Worm (Caenorhabditis elegans): ENCODE results near the gene F09F9.3.

ce11 chrX:4101213-4101612 is 19.6 kb downstream of the F09F9.3 start:
- no peak for TF ChIP-seq unc-62 (GFP tag; optimal IDR thresholded peaks at IDR 0.05)
- TF ChIP-seq R02D3.7 (tag; optimal IDR thresholded peaks at IDR 0.05): no peak
- TF ChIP-seq ztf-11 (tag; optimal IDR thresholded peaks at IDR 0.05): no peak
- TF ChIP-seq unc-55 (GFP tag; optimal IDR thresholded peaks at IDR 0.05): no peak
- TF ChIP-seq alr-1 (tag; optimal IDR thresholded peaks at IDR 0.05): no peak
- no peak for TF ChIP-seq egl-27 (tag; optimal IDR thresholded peaks at IDR 0.05)
- TF ChIP-seq elt-3 (tag; optimal IDR thresholded peaks at IDR 0.05): no peak
- TF ChIP-seq ama-1 (optimal IDR thresholded peaks at IDR 0.05): peak; percentile 52
- no peak for TF ChIP-seq nhr-77 (tag; optimal IDR thresholded peaks at IDR 0.05)
- TF ChIP-seq lin-13 (GFP tag; optimal IDR thresholded peaks at IDR 0.05): no peak
- no peak for TF ChIP-seq nhr-237 (tag; optimal IDR thresholded peaks at IDR 0.05)
- TF ChIP-seq elt-1 (tag; optimal IDR thresholded peaks at IDR 0.05): no peak
